Fruit fly (Drosophila melanogaster) whole organism, embryonic: ENCODE data around the gene Prat2.
A peak's percentile ranks its signal among the peaks of the same experiment; 100 is the strongest.

ENCODE experiments used
- Asciz ChIP-seq: fragments of 200-800 bp; sonication (Bioruptor generic); optimal IDR thresholded peaks from 2 replicates; lab custom pipeline; 2017; ENCODE audit warnings: missing biosample characterization, mild to moderate bottlenecking, missing genetic modification characterization, missing genetic modification reagents
- CG11723 ChIP-seq: fragments of 200-800 bp; sonication (Bioruptor generic); optimal IDR thresholded peaks from 2 replicates; lab custom pipeline; 2017; ENCODE audit warnings: missing biosample characterization, mild to moderate bottlenecking, missing genetic modification characterization
- CG13123 ChIP-seq: fragments of 200-800 bp; sonication (Bioruptor generic); optimal IDR thresholded peaks from 2 replicates; lab custom pipeline; 2016; ENCODE audit warnings: missing biosample characterization, missing genetic modification characterization
- CG13287 ChIP-seq: fragments of 200-800 bp; sonication (Bioruptor generic); IDR thresholded peaks from 2 replicates; pipeline ENCODE4 v1.3.6; 2022; ENCODE audit warnings: missing biosample characterization, missing genetic modification characterization; ENCODE audit not compliant: partially characterized antibody
- CG15479 ChIP-seq: fragments of 200-800 bp; sonication (Bioruptor generic); optimal IDR thresholded peaks from 3 replicates; lab custom pipeline; 2019; ENCODE audit warnings: missing biosample characterization, mild to moderate bottlenecking, missing genetic modification characterization, moderate library complexity
- CG17912 ChIP-seq: fragments of 200-800 bp; sonication (Bioruptor generic); optimal IDR thresholded peaks from 2 replicates; lab custom pipeline; 2018; ENCODE audit warnings: missing biosample characterization, mild to moderate bottlenecking, missing genetic modification characterization
- CG1832 ChIP-seq: fragments of 200-800 bp; sonication (Bioruptor generic); optimal IDR thresholded peaks from 2 replicates; lab custom pipeline; 2017; ENCODE audit warnings: missing biosample characterization, mild to moderate bottlenecking, missing genetic modification characterization, inconsistent platforms
- CG18476 ChIP-seq: fragments of 200-800 bp; sonication (Bioruptor generic); optimal IDR thresholded peaks from 2 replicates; lab custom pipeline; 2016; ENCODE audit warnings: missing biosample characterization, mild to moderate bottlenecking, missing genetic modification characterization
- CG2199 ChIP-seq: fragments of 200-800 bp; sonication (Bioruptor generic); IDR thresholded peaks from 3 replicates; pipeline ENCODE4 v1.3.6; 2022; ENCODE audit warnings: missing biosample characterization, missing genetic modification characterization
- CG33213 ChIP-seq: fragments of 200-800 bp; sonication (Bioruptor generic); optimal IDR thresholded peaks from 3 replicates; lab custom pipeline; 2016; ENCODE audit warnings: missing biosample characterization, missing genetic modification characterization
- CG6813 ChIP-seq: fragments of 200-800 bp; sonication (Bioruptor generic); optimal IDR thresholded peaks from 2 replicates; lab custom pipeline; 2017; ENCODE audit warnings: missing biosample characterization, missing genetic modification characterization, mild to moderate bottlenecking, moderate library complexity, missing genetic modification reagents
- CG7963 ChIP-seq: fragments of 200-800 bp; sonication (Bioruptor generic); IDR thresholded peaks from 3 replicates; pipeline ENCODE4 v1.3.6; 2022; ENCODE audit warnings: missing biosample characterization, missing genetic modification characterization; ENCODE audit not compliant: partially characterized antibody
- CkIIα-i1 ChIP-seq: fragments of 200-800 bp; sonication (Bioruptor generic); IDR thresholded peaks from 2 replicates; pipeline ENCODE4 v1.3.6; 2022; ENCODE audit warnings: missing biosample characterization, missing genetic modification characterization
- Dad ChIP-seq: fragments of 200-800 bp; sonication (Bioruptor generic); optimal IDR thresholded peaks from 3 replicates; lab custom pipeline; 2016; ENCODE audit warnings: missing biosample characterization, missing genetic modification characterization
- Dfd ChIP-seq, 2 experiments: fragments of >200 bp; optimal IDR thresholded peaks; 2 replicates each; lab custom pipeline; 2017; ENCODE audit warnings: missing biosample characterization in 2 of 2, missing genetic modification characterization in 2 of 2
- Fer3 ChIP-seq: fragments of 200-800 bp; sonication (Bioruptor generic); optimal IDR thresholded peaks from 2 replicates; lab custom pipeline; 2018; ENCODE audit warnings: missing biosample characterization, mild to moderate bottlenecking, missing genetic modification characterization, moderate library complexity
- Hmr ChIP-seq: fragments of 200-800 bp; sonication (Bioruptor generic); optimal IDR thresholded peaks from 3 replicates; lab custom pipeline; 2017; ENCODE audit warnings: mild to moderate bottlenecking, missing biosample characterization, missing genetic modification reagents, missing genetic modification characterization
- Lhr ChIP-seq: fragments of 200-800 bp; sonication (Bioruptor generic); optimal IDR thresholded peaks from 3 replicates; lab custom pipeline; 2017; ENCODE audit warnings: mild to moderate bottlenecking, missing biosample characterization, missing genetic modification reagents, missing genetic modification characterization
- Lpt ChIP-seq: fragments of >200 bp; optimal IDR thresholded peaks from 2 replicates; lab custom pipeline; 2018; ENCODE audit warnings: missing biosample characterization, missing genetic modification characterization
- Med ChIP-seq: fragments of 200-800 bp; sonication (Bioruptor generic); peaks from one replicate; lab custom pipeline; 2016; ENCODE audit warnings: missing biosample characterization, missing genetic modification characterization, mild to moderate bottlenecking, inconsistent platforms, moderate library complexity
- NFAT ChIP-seq: fragments of 200-800 bp; sonication (Bioruptor generic); IDR thresholded peaks from 2 replicates; pipeline ENCODE4 v1.3.6; 2022; ENCODE audit warnings: missing biosample characterization, missing genetic modification characterization
- Nf-YC ChIP-seq: fragments of 200-800 bp; optimal IDR thresholded peaks from 3 replicates; lab custom pipeline; 2019; ENCODE audit warnings: missing biosample characterization, mild to moderate bottlenecking, missing genetic modification characterization, moderate library complexity
- Opbp ChIP-seq: fragments of 200-800 bp; sonication (Bioruptor generic); IDR thresholded peaks from 3 replicates; pipeline ENCODE4 v1.3.6; 2022; ENCODE audit warnings: missing biosample characterization, missing genetic modification characterization; ENCODE audit not compliant: partially characterized antibody
- Ptx1 ChIP-seq: fragments of 200-800 bp; sonication (Bioruptor generic); IDR thresholded peaks from 2 replicates; pipeline ENCODE4 v1.3.6; 2022; ENCODE audit warnings: missing biosample characterization, missing genetic modification characterization
- Spps ChIP-seq: fragments of 200-800 bp; sonication (Bioruptor generic); optimal IDR thresholded peaks from 2 replicates; lab custom pipeline; 2018; ENCODE audit warnings: missing biosample characterization, mild to moderate bottlenecking, missing genetic modification characterization
- amos ChIP-seq: fragments of 200-800 bp; sonication (Bioruptor generic); IDR thresholded peaks from 2 replicates; pipeline ENCODE4 v1.3.6; 2022; ENCODE audit warnings: missing biosample characterization, missing genetic modification characterization; ENCODE audit not compliant: partially characterized antibody
- cg ChIP-seq: fragments of 200-800 bp; sonication (Bioruptor generic); optimal IDR thresholded peaks from 3 replicates; lab custom pipeline; 2019; ENCODE audit warnings: missing biosample characterization, mild to moderate bottlenecking, missing genetic modification characterization, moderate library complexity
- chif ChIP-seq, 2 experiments: fragments of 200-800 bp; sonication (Bioruptor generic); optimal IDR thresholded peaks; 3 replicates each; lab custom pipeline; 2016; ENCODE audit warnings: missing biosample characterization in 2 of 2, missing genetic modification characterization in 2 of 2
- chm ChIP-seq: fragments of 200-800 bp; sonication (Bioruptor generic); IDR thresholded peaks from 2 replicates; pipeline ENCODE4 v1.3.6; 2022; ENCODE audit warnings: missing biosample characterization, missing genetic modification characterization
- ci ChIP-seq: fragments of 200-800 bp; sonication (Bioruptor generic); IDR thresholded peaks from 3 replicates; pipeline ENCODE4 v1.3.6; 2022; ENCODE audit warnings: missing biosample characterization, missing genetic modification characterization
- dmrt99B ChIP-seq: fragments of 200-800 bp; sonication (Bioruptor generic); optimal IDR thresholded peaks from 2 replicates; lab custom pipeline; 2018; ENCODE audit warnings: missing biosample characterization, mild to moderate bottlenecking, missing genetic modification characterization, moderate library complexity
- exex ChIP-seq: fragments of 200-800 bp; sonication (Bioruptor generic); optimal IDR thresholded peaks from 4 replicates; lab custom pipeline; 2018; ENCODE audit warnings: missing biosample characterization, mild to moderate bottlenecking, missing genetic modification characterization, moderate library complexity
- gcm2 ChIP-seq: fragments of 200-800 bp; sonication (Bioruptor generic); optimal IDR thresholded peaks from 2 replicates; lab custom pipeline; 2016; ENCODE audit warnings: missing biosample characterization, missing genetic modification characterization
- gt ChIP-seq: fragments of 200-800 bp; sonication (Bioruptor generic); IDR thresholded peaks from 2 replicates; pipeline ENCODE4 v1.3.6; 2022; ENCODE audit warnings: missing biosample characterization, missing genetic modification characterization
- hb ChIP-seq: fragments of 200-800 bp; sonication (Bioruptor generic); IDR thresholded peaks from 3 replicates; pipeline ENCODE4 v1.3.6; 2022; ENCODE audit warnings: missing biosample characterization, missing genetic modification characterization; ENCODE audit not compliant: partially characterized antibody
- hbn ChIP-seq: fragments of 200-800 bp; sonication (Bioruptor generic); IDR thresholded peaks from 2 replicates; pipeline ENCODE4 v1.3.6; 2022; ENCODE audit warnings: missing biosample characterization, missing genetic modification characterization; ENCODE audit not compliant: partially characterized antibody
- insv ChIP-seq, 2 experiments: fragments of 200-800 bp; sonication (Bioruptor generic); optimal IDR thresholded peaks; 3 replicates each; lab custom pipeline; 2016 to 2018; ENCODE audit warnings: missing biosample characterization in 2 of 2, missing genetic modification characterization in 2 of 2
- kah ChIP-seq: fragments of 200-800 bp; sonication (Bioruptor generic); optimal IDR thresholded peaks from 2 replicates; lab custom pipeline; 2018; ENCODE audit warnings: missing biosample characterization, mild to moderate bottlenecking, missing genetic modification characterization
- lab ChIP-seq: fragments of 200-800 bp; sonication (Bioruptor generic); optimal IDR thresholded peaks from 3 replicates; lab custom pipeline; 2017; ENCODE audit warnings: missing biosample characterization, missing genetic modification characterization, mild to moderate bottlenecking, moderate library complexity, missing genetic modification reagents
- lmd ChIP-seq: fragments of 200-800 bp; sonication (Bioruptor generic); IDR thresholded peaks from 2 replicates; pipeline ENCODE4 v1.3.6; 2022; ENCODE audit warnings: missing biosample characterization, missing genetic modification characterization
- maf-S ChIP-seq: fragments of 200-800 bp; sonication (Bioruptor generic); optimal IDR thresholded peaks from 2 replicates; lab custom pipeline; 2016; ENCODE audit warnings: missing biosample characterization, missing genetic modification characterization
- mld ChIP-seq: fragments of 200-800 bp; sonication (Bioruptor generic); IDR thresholded peaks from 3 replicates; pipeline ENCODE4 v1.3.6; 2022; ENCODE audit warnings: missing biosample characterization, missing genetic modification characterization; ENCODE audit not compliant: partially characterized antibody
- org-1 ChIP-seq: fragments of 200-800 bp; sonication (Bioruptor generic); optimal IDR thresholded peaks from 2 replicates; lab custom pipeline; 2017; ENCODE audit warnings: missing biosample characterization, missing genetic modification characterization
- ro ChIP-seq: fragments of 200-800 bp; sonication (Bioruptor generic); IDR thresholded peaks from 2 replicates; pipeline ENCODE4 v1.3.6; 2022; ENCODE audit warnings: missing biosample characterization, missing genetic modification characterization
- schlank ChIP-seq: fragments of 200-800 bp; sonication (Bioruptor generic); optimal IDR thresholded peaks from 2 replicates; lab custom pipeline; 2018; ENCODE audit warnings: missing biosample characterization, mild to moderate bottlenecking, missing genetic modification characterization
- seq ChIP-seq: fragments of 200-800 bp; sonication (Bioruptor generic); IDR thresholded peaks from 2 replicates; pipeline ENCODE4 v1.3.6; 2022; ENCODE audit warnings: missing biosample characterization, missing genetic modification characterization
- slbo ChIP-seq: fragments of 200-800 bp; sonication (Bioruptor generic); IDR thresholded peaks from 2 replicates; pipeline ENCODE4 v1.3.6; 2022; ENCODE audit warnings: missing biosample characterization, missing genetic modification characterization
- slp2 ChIP-seq: fragments of 200-800 bp; sonication (Bioruptor generic); optimal IDR thresholded peaks from 2 replicates; lab custom pipeline; 2016; ENCODE audit warnings: missing biosample characterization, missing genetic modification characterization
- stwl ChIP-seq: fragments of 200-800 bp; sonication (Bioruptor generic); optimal IDR thresholded peaks from 3 replicates; lab custom pipeline; 2018; ENCODE audit warnings: missing biosample characterization, mild to moderate bottlenecking, missing genetic modification characterization, moderate library complexity

The Prat2 gene

dm6 chr3L:6942103-6942830 lies 27.6 kb upstream of the Prat2 start (continued):
- TF ChIP-seq Med (GFP tag; lab: Kevin White, UChicago) (peak; percentile 51), exex (tag; lab: Kevin White, UChicago) (no peak), CG18476 (GFP tag; lab: Kevin White, UChicago) (no peak), Asciz (GFP tag; lab: Kevin White, UChicago) (no peak), hbn (peak; percentile 37; the same call in 1 of the 2 replicates), gt (no peak), CG33213 (GFP tag; lab: Kevin White, UChicago) (no peak), slbo (GFP tag; lab: Robert Waterston, UW) (no peak), CkIIα-i1 (GFP tag; lab: Robert Waterston, UW) (no peak), Dfd (GFP tag; optimal IDR thresholded peaks at IDR 0.05; lab: Kevin White, UChicago) (no peak), Lhr (GFP tag; lab: Kevin White, UChicago) (peak; percentile 6), chm (GFP tag; lab: Robert Waterston, UW) (no peak), Lpt (no peak), amos (peak; percentile 47; the same call in 1 of the 2 replicates), CG11723 (GFP tag; lab: Kevin White, UChicago) (no peak), CG15479 (no peak), Dad (GFP tag; lab: Kevin White, UChicago) (no peak), ci (GFP tag; lab: Robert Waterston, UW) (no peak), CG6813 (GFP tag; lab: Kevin White, UChicago) (no peak), chif (GFP tag; optimal IDR thresholded peaks at IDR 0.05; lab: Kevin White, UChicago) (no peak), CG1832 (GFP tag; lab: Kevin White, UChicago) (no peak), dmrt99B (tag; lab: Kevin White, UChicago) (no peak), CG13123 (GFP tag; lab: Kevin White, UChicago) (no peak), lab (GFP tag; lab: Kevin White, UChicago) (no peak), ro (GFP tag; lab: Robert Waterston, UW) (no peak), CG13287 (GFP tag; lab: Robert Waterston, UW) (peak; percentile 77), CG2199 (GFP tag; lab: Robert Waterston, UW) (no peak), schlank (tag; lab: Kevin White, UChicago) (no peak), slp2 (GFP tag; lab: Kevin White, UChicago) (no peak), insv (GFP tag; optimal IDR thresholded peaks at IDR 0.05; lab: Kevin White, UChicago) (no peak), cg (peak; percentile 13), CG17912 (GFP tag; lab: Kevin White, UChicago) (no peak), hb (GFP tag; lab: Robert Waterston, UW) (no peak), lmd (GFP tag; lab: Robert Waterston, UW) (no peak), Fer3 (tag; lab: Kevin White, UChicago) (no peak), Spps (tag; lab: Kevin White, UChicago) (no peak), Hmr (peak; percentile 37), NFAT (GFP tag; lab: Robert Waterston, UW) (no peak), Ptx1 (GFP tag; lab: Robert Waterston, UW) (no peak), maf-S (GFP tag; lab: Kevin White, UChicago) (no peak), Opbp (GFP tag; lab: Robert Waterston, UW) (peak; percentile 43; the same call in 2 of the 3 replicates), CG7963 (GFP tag; lab: Robert Waterston, UW) (no peak; the same call in 2 of the 3 replicates), seq (GFP tag; lab: Robert Waterston, UW) (peak; percentile 68; the same call in 1 of the 2 replicates), stwl (peak; percentile 33), kah (GFP tag; lab: Kevin White, UChicago) (no peak), gcm2 (GFP tag; lab: Kevin White, UChicago) (no peak), Nf-YC (tag; lab: Kevin White, UChicago) (no peak), mld (GFP tag; lab: Robert Waterston, UW) (no peak), org-1 (no peak)
